Worm (Caenorhabditis elegans) whole organism, late embryonic: ENCODE data around the gene F19B10.4.
A peak's percentile ranks its signal among the peaks of the same experiment; 100 is the strongest.

Experiments
- C38D4.7 ChIP-seq: fragments of 200-800 bp; sonication (Bioruptor generic); optimal IDR thresholded peaks from 2 replicates; lab custom pipeline; 2018; ENCODE audit warnings: mild to moderate bottlenecking, missing genetic modification characterization, moderate library complexity, missing compliant biosample characterization
- F13H6.1 ChIP-seq: sonication (generic microtip); optimal IDR thresholded peaks from 2 replicates; lab custom pipeline; 2016; ENCODE audit warnings: missing genetic modification characterization, missing compliant biosample characterization
- K02D7.2 ChIP-seq: sonication (generic microtip); optimal IDR thresholded peaks from 2 replicates; lab custom pipeline; 2017; ENCODE audit warnings: mild to moderate bottlenecking, missing genetic modification characterization, missing compliant biosample characterization
- T23F11.4 ChIP-seq: fragments of 200-800 bp; sonication (Bioruptor generic); optimal IDR thresholded peaks from 2 replicates; lab custom pipeline; 2018; ENCODE audit warnings: mild to moderate bottlenecking, missing genetic modification characterization, missing compliant biosample characterization
- ceh-18 ChIP-seq: sonication (generic microtip); optimal IDR thresholded peaks from 2 replicates; lab custom pipeline; 2016; ENCODE audit warnings: missing genetic modification characterization, missing compliant biosample characterization
- ceh-19 ChIP-seq: fragments of 200-800 bp; sonication (Bioruptor generic); optimal IDR thresholded peaks from 2 replicates; lab custom pipeline; 2018; ENCODE audit warnings: mild to moderate bottlenecking, missing genetic modification characterization, missing compliant biosample characterization
- ceh-22 ChIP-seq: sonication (generic microtip); optimal IDR thresholded peaks from 2 replicates; lab custom pipeline; 2017; ENCODE audit warnings: missing biosample characterization, missing genetic modification characterization
- ceh-24 ChIP-seq: sonication (generic microtip); optimal IDR thresholded peaks from 2 replicates; lab custom pipeline; 2016; ENCODE audit warnings: mild to moderate bottlenecking, missing genetic modification characterization, missing compliant biosample characterization
- ceh-31 ChIP-seq: sonication (generic microtip); optimal IDR thresholded peaks from 2 replicates; lab custom pipeline; 2016; ENCODE audit warnings: missing genetic modification characterization, missing compliant biosample characterization
- ceh-6 ChIP-seq: fragments of 200-800 bp; sonication (Bioruptor generic); optimal IDR thresholded peaks from 2 replicates; lab custom pipeline; 2018; ENCODE audit warnings: mild to moderate bottlenecking, missing genetic modification characterization, missing compliant biosample characterization
- dve-1 ChIP-seq: sonication (generic microtip); optimal IDR thresholded peaks from 2 replicates; lab custom pipeline; 2017; ENCODE audit warnings: antibody characterized with exemption, mild to moderate bottlenecking, missing genetic modification characterization, missing compliant biosample characterization
- elt-2 ChIP-seq: sonication (generic microtip); optimal IDR thresholded peaks from 2 replicates; lab custom pipeline; 2016; ENCODE audit warnings: missing genetic modification reagents, missing genetic modification characterization, missing compliant biosample characterization
- elt-4 ChIP-seq: sonication (generic microtip); optimal IDR thresholded peaks from 2 replicates; lab custom pipeline; 2016; ENCODE audit warnings: missing genetic modification characterization, missing compliant biosample characterization
- ets-4 ChIP-seq: sonication (generic microtip); optimal IDR thresholded peaks from 2 replicates; lab custom pipeline; 2016; ENCODE audit warnings: missing genetic modification characterization, missing compliant biosample characterization
- eyg-1 ChIP-seq: sonication (generic microtip); optimal IDR thresholded peaks from 2 replicates; lab custom pipeline; 2016; ENCODE audit warnings: missing genotype, missing genetic modification characterization, missing compliant biosample characterization
- fkh-10 ChIP-seq: fragments of 150-350 bp; optimal IDR thresholded peaks from 2 replicates; lab custom pipeline; 2014; ENCODE audit warnings: missing biosample characterization, missing genetic modification reagents, missing genetic modification characterization
- lim-6 ChIP-seq: sonication (generic microtip); optimal IDR thresholded peaks from 2 replicates; lab custom pipeline; 2016; ENCODE audit warnings: missing genetic modification characterization, missing compliant biosample characterization
- mec-3 ChIP-seq: sonication (generic microtip); optimal IDR thresholded peaks from 2 replicates; lab custom pipeline; 2016; ENCODE audit warnings: borderline replicate concordance, missing genetic modification characterization, missing compliant biosample characterization
- nfya-1 ChIP-seq: sonication (generic microtip); optimal IDR thresholded peaks from 2 replicates; lab custom pipeline; 2017; ENCODE audit warnings: missing genetic modification characterization, mild to moderate bottlenecking, missing compliant biosample characterization, antibody characterized with exemption, moderate library complexity
- nhr-11 ChIP-seq: fragments of 150-350 bp; optimal IDR thresholded peaks from 2 replicates; lab custom pipeline; 2014; ENCODE audit warnings: missing biosample characterization, missing genetic modification characterization
- nhr-232 ChIP-seq: sonication (generic microtip); optimal IDR thresholded peaks from 2 replicates; lab custom pipeline; 2016; ENCODE audit warnings: missing genetic modification characterization, missing compliant biosample characterization
- npax-4 ChIP-seq: sonication (generic microtip); optimal IDR thresholded peaks from 2 replicates; lab custom pipeline; 2016; ENCODE audit warnings: missing genetic modification characterization, missing compliant biosample characterization
- odd-2 ChIP-seq: sonication (generic microtip); optimal IDR thresholded peaks from 2 replicates; lab custom pipeline; 2017; ENCODE audit warnings: antibody characterized with exemption, mild to moderate bottlenecking, missing genetic modification characterization, missing compliant biosample characterization
- pag-3 ChIP-seq: sonication (generic microtip); optimal IDR thresholded peaks from 2 replicates; lab custom pipeline; 2016; ENCODE audit warnings: missing compliant biosample characterization, missing genetic modification characterization, borderline replicate concordance
- pqm-1 ChIP-seq: sonication (generic microtip); optimal IDR thresholded peaks from 2 replicates; lab custom pipeline; 2016; ENCODE audit warnings: missing genetic modification characterization, missing compliant biosample characterization
- ref-2 ChIP-seq: sonication (generic microtip); optimal IDR thresholded peaks from 2 replicates; lab custom pipeline; 2016; ENCODE audit warnings: missing genetic modification characterization, missing compliant biosample characterization
- rnt-1 ChIP-seq: sonication (generic microtip); optimal IDR thresholded peaks from 2 replicates; lab custom pipeline; 2016; ENCODE audit warnings: missing genetic modification characterization, missing compliant biosample characterization
- sox-2 ChIP-seq: fragments of 200-800 bp; sonication (Bioruptor generic); IDR thresholded peaks from 2 replicates; pipeline ENCODE4 v1.3.6; 2022; ENCODE audit warnings: missing genetic modification reagents, missing genetic modification characterization, missing compliant biosample characterization
- tbx-2 ChIP-seq: sonication (generic microtip); optimal IDR thresholded peaks from 2 replicates; lab custom pipeline; 2016; ENCODE audit warnings: missing genetic modification characterization, missing compliant biosample characterization
- tbx-7 ChIP-seq: sonication (generic microtip); optimal IDR thresholded peaks from 2 replicates; lab custom pipeline; 2016; ENCODE audit warnings: missing genotype, missing genetic modification characterization, missing compliant biosample characterization
- unc-3 ChIP-seq, 2 experiments: fragments of 200-800 bp in 1 of 2; sonication (Bioruptor generic) in 1 of 2; sonication (generic microtip) in 1 of 2; conservative IDR thresholded peaks in 1 of 2; optimal IDR thresholded peaks in 1 of 2; 2 replicates each; pipeline versions ENCODE4 v1.3.6 to Lab custom; 2016 to 2022; ENCODE audit warnings: missing compliant biosample characterization in 2 of 2, missing genetic modification characterization in 2 of 2, missing genetic modification reagents in 1 of 2
- unc-42 ChIP-seq: sonication (generic microtip); optimal IDR thresholded peaks from 2 replicates; lab custom pipeline; 2016; ENCODE audit warnings: missing genotype, missing genetic modification characterization, missing compliant biosample characterization
- zip-5 ChIP-seq: sonication (generic microtip); optimal IDR thresholded peaks from 2 replicates; lab custom pipeline; 2016; ENCODE audit warnings: missing genetic modification characterization, missing compliant biosample characterization
- ztf-16 ChIP-seq: sonication (generic microtip); optimal IDR thresholded peaks from 2 replicates; lab custom pipeline; 2017; ENCODE audit warnings: missing genetic modification characterization, missing compliant biosample characterization

Gene F19B10.4

DNA sequence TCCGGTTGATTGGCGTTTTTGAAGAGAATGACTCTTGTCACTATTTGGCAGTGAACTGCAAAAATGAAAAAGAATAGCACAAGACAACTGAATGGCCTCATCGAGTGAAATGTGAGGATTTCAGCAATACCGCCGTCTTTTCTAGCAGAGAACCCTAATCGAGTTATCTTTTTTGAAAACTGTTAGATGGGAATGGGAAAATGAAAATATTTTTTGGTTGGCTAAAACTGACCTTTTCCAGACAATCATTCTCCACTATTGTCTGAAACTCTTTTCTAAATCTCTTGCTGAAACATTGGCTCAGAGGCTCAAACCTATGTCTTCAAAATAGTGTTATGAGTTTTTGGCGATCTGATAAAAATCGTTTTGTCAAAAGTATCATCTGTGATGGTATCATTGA, 19.7 kb upstream of the F19B10.4 start, which contains the start of gene M151.10:
Gene M151.10 (minus strand): TSS at position 101 of the 400 bp plus-strand sequence.
- TF ChIP-seq nfya-1 (tag; lab: Kevin White, UChicago) (no peak), sox-2 (GFP tag; lab: Robert Waterston, UW) (no peak), K02D7.2 (tag; lab: Kevin White, UChicago) (no peak), ceh-19 (no peak), ets-4 (tag; lab: Kevin White, UChicago) (no peak), ceh-18 (tag; lab: Kevin White, UChicago) (no peak), mec-3 (no peak), elt-4 (tag; lab: Kevin White, UChicago) (no peak), pqm-1 (tag; lab: Kevin White, UChicago) (no peak)

DNA sequence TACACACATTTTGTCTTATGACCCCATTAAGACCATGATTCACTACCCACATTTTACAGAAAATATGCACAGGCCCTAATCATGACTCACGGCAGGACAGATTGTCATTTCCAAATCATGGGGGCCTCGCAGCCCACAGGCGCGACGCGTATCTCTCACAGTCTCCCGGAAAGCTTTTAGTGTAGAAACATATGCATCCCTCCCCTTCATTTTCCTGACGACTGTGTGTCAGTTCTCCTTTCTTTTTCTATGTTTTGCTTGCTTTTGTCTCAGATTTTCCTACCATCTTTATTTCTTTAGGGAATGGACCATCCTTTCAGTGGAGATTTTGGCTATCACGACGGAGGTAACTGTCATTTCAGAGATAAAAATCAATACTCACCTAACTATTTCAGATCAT, 18.7 kb upstream of the F19B10.4 start, which contains the start of gene M151.1:
Gene M151.1 (plus strand): TSS at position 301 of the 400 bp plus-strand sequence.
- TF ChIP-seq odd-2 (no peak), pag-3 (tag; lab: Kevin White, UChicago) (no peak), tbx-7 (no peak), elt-2 (tag; lab: Kevin White, UChicago) (no peak)

- TF ChIP-seq odd-2: no peak
- TF ChIP-seq F13H6.1 (tag; lab: Kevin White, UChicago): no peak
- TF ChIP-seq ceh-24 (tag; lab: Kevin White, UChicago): no peak
- TF ChIP-seq nhr-11 (tag; lab: Kevin White, UChicago): no peak
- no peak for TF ChIP-seq ceh-22
- TF ChIP-seq eyg-1 (tag; lab: Kevin White, UChicago): no peak
These were observed 12.8 kb upstream of the F19B10.4 start, which contains the start of gene fbxb-33 for ce11 chrII:3647111-3647510. Gene fbxb-33, plus strand, starts transcription at chrII:3647411.

ce11 chrII:3655378-3655777, 4.5 kb upstream of the F19B10.4 start, which contains the start of gene F19B10.5:
Gene F19B10.5, plus strand, starts transcription at chrII:3655678.
- no peak for TF ChIP-seq npax-4 (tag; lab: Kevin White, UChicago)
- TF ChIP-seq C38D4.7 (GFP tag; lab: Kevin White, UChicago): no peak
- no peak for TF ChIP-seq eyg-1 (tag; lab: Kevin White, UChicago)
- TF ChIP-seq dve-1 (tag; lab: Kevin White, UChicago): no peak
- TF ChIP-seq elt-2 (tag; lab: Kevin White, UChicago): no peak
- TF ChIP-seq tbx-7: no peak
- no peak for TF ChIP-seq ceh-6
- TF ChIP-seq tbx-2 (tag; lab: Kevin White, UChicago): no peak
- no peak for TF ChIP-seq fkh-10 (GFP tag; lab: Kevin White, UChicago)
- no peak for TF ChIP-seq ceh-31 (tag; lab: Kevin White, UChicago)
- no peak for TF ChIP-seq ztf-16 (tag; lab: Kevin White, UChicago)
- TF ChIP-seq lim-6: no peak
- TF ChIP-seq zip-5: no peak
- no peak for TF ChIP-seq ref-2 (tag; lab: Kevin White, UChicago)
- TF ChIP-seq unc-42 (tag; lab: Kevin White, UChicago): no peak

- no peak for TF ChIP-seq ceh-31 (tag; lab: Kevin White, UChicago)
- TF ChIP-seq dve-1 (tag; lab: Kevin White, UChicago): no peak
- peak; percentile 12 for TF ChIP-seq elt-2 (tag; lab: Kevin White, UChicago)
- TF ChIP-seq unc-3 (GFP tag; conservative IDR thresholded peaks at IDR 0.05; lab: Robert Waterston, UW): no peak
- TF ChIP-seq unc-3 (tag; optimal IDR thresholded peaks at IDR 0.05; lab: Kevin White, UChicago): no peak
- no peak for TF ChIP-seq fkh-10 (GFP tag; lab: Kevin White, UChicago)
- no peak for TF ChIP-seq rnt-1 (tag; lab: Kevin White, UChicago)
- TF ChIP-seq nhr-232 (tag; lab: Kevin White, UChicago): no peak
- TF ChIP-seq T23F11.4 (GFP tag; lab: Kevin White, UChicago): no peak
- no peak for TF ChIP-seq pqm-1 (tag; lab: Kevin White, UChicago)
These were observed 2.1 kb downstream of the F19B10.4 start, which contains the start of gene F19B10.13 for ce11 chrII:3661932-3662331. Gene F19B10.13, plus strand, starts transcription at chrII:3662274.
